Worm (Caenorhabditis elegans) whole organism, midembryonic: Measurements from ENCODE around the gene hot-2.

Experiments
- T22C8.4 ChIP-seq: fragments of 200-800 bp; sonication (Bioruptor generic); IDR thresholded peaks from 2 replicates; pipeline ENCODE4 v1.3.6; 2022; ENCODE audit warnings: missing genetic modification characterization, missing compliant biosample characterization
- cog-1 ChIP-seq: sonication (generic microtip); optimal IDR thresholded peaks from 2 replicates; lab custom pipeline; 2016; ENCODE audit warnings: missing genetic modification characterization, missing compliant biosample characterization
- flt-1 ChIP-seq: fragments of 200-800 bp; sonication (Bioruptor generic); IDR thresholded peaks from 2 replicates; pipeline ENCODE4 v1.3.6; 2022; ENCODE audit warnings: missing genetic modification characterization, missing compliant biosample characterization
- klf-2 ChIP-seq: fragments of 200-800 bp; sonication (Bioruptor generic); conservative IDR thresholded peaks from 2 replicates; pipeline ENCODE4 v1.3.6; 2022; ENCODE audit warnings: missing genetic modification reagents, missing genetic modification characterization, missing compliant biosample characterization
- med-1 ChIP-seq: sonication (generic microtip); optimal IDR thresholded peaks from 2 replicates; lab custom pipeline; 2017; ENCODE audit warnings: missing genetic modification characterization, mild to moderate bottlenecking, missing compliant biosample characterization, antibody characterized with exemption, missing genetic modification reagents; ENCODE audit not compliant: insufficient read depth
- ref-1 ChIP-seq: fragments of 200-800 bp; sonication (Bioruptor generic); conservative IDR thresholded peaks from 2 replicates; pipeline ENCODE4 v1.3.6; 2022; ENCODE audit warnings: missing genetic modification reagents, missing genetic modification characterization, missing compliant biosample characterization
- tab-1 ChIP-seq: fragments of 200-800 bp; sonication (Bioruptor generic); IDR thresholded peaks from 2 replicates; pipeline ENCODE4 v1.3.6; 2022; ENCODE audit warnings: missing genetic modification characterization, missing compliant biosample characterization
- ztf-23 ChIP-seq: fragments of 200-800 bp; sonication (Bioruptor generic); IDR thresholded peaks from 2 replicates; pipeline ENCODE4 v1.3.6; 2022; ENCODE audit warnings: missing genetic modification reagents, missing genetic modification characterization, missing compliant biosample characterization
- ztf-29 ChIP-seq: fragments of 200-800 bp; sonication (Bioruptor generic); IDR thresholded peaks from 2 replicates; pipeline ENCODE4 v1.3.6; 2022; ENCODE audit warnings: missing genetic modification reagents, missing genetic modification characterization, missing compliant biosample characterization

Gene hot-2

ce11 chrV:19174626-19175025 lies at the start of gene hot-2:
Gene hot-2, plus strand, starts transcription at chrV:19174759.
- TF ChIP-seq med-1 (GFP tag; lab: Kevin White, UChicago) (no peak), ztf-29 (GFP tag; lab: Robert Waterston, UW) (no peak), klf-2 (GFP tag; lab: Robert Waterston, UW) (no peak), ztf-23 (GFP tag; lab: Robert Waterston, UW) (no peak), ref-1 (no peak), flt-1 (no peak), cog-1 (tag; lab: Kevin White, UChicago) (no peak), T22C8.4 (GFP tag; lab: Robert Waterston, UW) (no peak), tab-1 (no peak)

- TF ChIP-seq T22C8.4 (GFP tag; lab: Robert Waterston, UW) (no peak), flt-1 (no peak), klf-2 (GFP tag; lab: Robert Waterston, UW) (no peak), tab-1 (no peak), ztf-29 (GFP tag; lab: Robert Waterston, UW) (no peak), ztf-23 (GFP tag; lab: Robert Waterston, UW) (no peak), cog-1 (tag; lab: Kevin White, UChicago) (no peak), med-1 (GFP tag; lab: Kevin White, UChicago) (no peak), ref-1 (no peak)
These were observed 49.3 kb upstream of the hot-2 start for ce11 chrV:19125253-19125652.

ce11 chrV:19125812-19126211 lies 48.7 kb upstream of the hot-2 start:
- TF ChIP-seq klf-2 (GFP tag; lab: Robert Waterston, UW) (peak; percentile 90), ztf-23 (GFP tag; lab: Robert Waterston, UW) (peak; percentile 93), ref-1 (peak; percentile 85), tab-1 (peak; percentile 94), flt-1 (peak; percentile 96), cog-1 (tag; lab: Kevin White, UChicago) (peak; percentile 49), med-1 (GFP tag; lab: Kevin White, UChicago) (peak; percentile 42), T22C8.4 (GFP tag; lab: Robert Waterston, UW) (peak; percentile 94), ztf-29 (GFP tag; lab: Robert Waterston, UW) (peak; percentile 91)

ce11 chrV:19127225-19127624 lies 47.3 kb upstream of the hot-2 start, which contains the start of gene dyf-17:
Gene dyf-17, plus strand, starts transcription at chrV:19127525.
- TF ChIP-seq med-1 (GFP tag; lab: Kevin White, UChicago) (no peak), tab-1 (no peak), klf-2 (GFP tag; lab: Robert Waterston, UW) (no peak), ref-1 (no peak), ztf-29 (GFP tag; lab: Robert Waterston, UW) (no peak), flt-1 (no peak), ztf-23 (GFP tag; lab: Robert Waterston, UW) (no peak), cog-1 (tag; lab: Kevin White, UChicago) (no peak), T22C8.4 (GFP tag; lab: Robert Waterston, UW) (no peak)

- TF ChIP-seq cog-1 (tag; lab: Kevin White, UChicago) = no peak
- peak; percentile 67; the same call in 1 of the 2 replicates for TF ChIP-seq T22C8.4 (GFP tag; lab: Robert Waterston, UW)
These were observed 44.9 kb upstream of the hot-2 start for ce11 chrV:19129497-19130212.

ce11 chrV:19131848-19132401 lies 42.6 kb upstream of the hot-2 start:
- no peak for TF ChIP-seq tab-1
- TF ChIP-seq T22C8.4 (GFP tag; lab: Robert Waterston, UW) = peak; percentile 70

ce11 chrV:19133507-19133906 lies 41.1 kb upstream of the hot-2 start, which contains the start of gene Y39B6A.10:
Gene Y39B6A.10, minus strand, starts transcription at chrV:19133607.
- TF ChIP-seq flt-1 (no peak), ztf-29 (GFP tag; lab: Robert Waterston, UW) (no peak), med-1 (GFP tag; lab: Kevin White, UChicago) (no peak), T22C8.4 (GFP tag; lab: Robert Waterston, UW) (no peak), tab-1 (no peak), klf-2 (GFP tag; lab: Robert Waterston, UW) (no peak), cog-1 (tag; lab: Kevin White, UChicago) (no peak), ztf-23 (GFP tag; lab: Robert Waterston, UW) (no peak), ref-1 (no peak)

ce11 chrV:19136206-19136605 lies 38.4 kb upstream of the hot-2 start, which contains the start of gene Y39B6A.9:
Gene Y39B6A.9, plus strand, starts transcription at chrV:19136506.
- TF ChIP-seq ztf-23 (GFP tag; lab: Robert Waterston, UW) = no peak
- no peak for TF ChIP-seq flt-1
- TF ChIP-seq ztf-29 (GFP tag; lab: Robert Waterston, UW) = no peak

ce11 chrV:19140495-19140894 lies 34.1 kb upstream of the hot-2 start, which contains the start of gene cpg-23:
Gene cpg-23, plus strand, starts transcription at chrV:19140795.
- no peak for TF ChIP-seq klf-2 (GFP tag; lab: Robert Waterston, UW)
- no peak for TF ChIP-seq med-1 (GFP tag; lab: Kevin White, UChicago)
- TF ChIP-seq ref-1 = no peak
- no peak for TF ChIP-seq ztf-29 (GFP tag; lab: Robert Waterston, UW)
- no peak for TF ChIP-seq tab-1
- no peak for TF ChIP-seq flt-1
- no peak for TF ChIP-seq T22C8.4 (GFP tag; lab: Robert Waterston, UW)
- TF ChIP-seq ztf-23 (GFP tag; lab: Robert Waterston, UW) = no peak
- no peak for TF ChIP-seq cog-1 (tag; lab: Kevin White, UChicago)

ce11 chrV:19142595-19142994 lies 32.0 kb upstream of the hot-2 start:
- TF ChIP-seq flt-1 (peak; percentile 44; the same call in 1 of the 2 replicates), tab-1 (no peak), ztf-23 (GFP tag; lab: Robert Waterston, UW) (peak; percentile 49; the same call in 1 of the 2 replicates), ztf-29 (GFP tag; lab: Robert Waterston, UW) (no peak)
